Fruit fly (Drosophila melanogaster): ENCODE measurements around the gene pnt.
A peak's percentile ranks its signal among the peaks of the same experiment; 100 is the strongest.

Gene pnt

DNA sequence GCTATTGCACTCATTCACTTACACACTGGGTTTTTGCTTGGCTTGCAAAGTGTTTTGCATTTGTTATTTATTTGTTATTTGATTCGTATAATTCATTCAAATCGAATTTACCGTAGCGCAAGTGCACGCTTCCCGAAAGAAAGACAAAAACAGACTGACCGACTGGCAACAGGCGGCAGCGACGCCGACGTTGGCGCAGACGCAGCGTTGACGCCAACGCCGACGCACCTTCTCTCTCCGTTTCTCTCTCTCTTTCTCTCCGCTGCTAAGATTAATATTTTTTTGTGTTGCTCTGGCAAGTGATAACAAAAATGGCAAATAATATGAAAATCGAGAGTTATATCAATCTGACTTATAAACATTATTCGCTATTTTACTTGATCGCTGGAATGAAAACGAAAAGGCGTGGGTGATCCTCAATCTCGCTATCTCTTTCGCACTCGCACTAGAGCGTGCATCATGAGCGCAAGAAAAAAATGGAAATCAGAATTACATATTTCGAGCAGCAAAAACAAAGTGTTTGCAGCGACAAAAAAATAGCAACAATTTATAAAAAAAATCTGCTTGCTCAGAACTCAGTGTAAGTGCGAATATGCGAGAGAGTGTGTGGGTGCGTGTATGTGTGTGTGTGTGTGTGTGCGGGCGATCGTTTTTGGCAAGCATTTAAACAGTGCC is at the start of gene pnt:
Gene pnt, minus strand, starts transcription at position 161 of the 675 bp plus-strand sequence.
- TF ChIP-seq CG11762 (GFP tag; optimal IDR thresholded peaks at IDR 0.05; ENCODE audit: insufficient read depth) (no peak), CG8119 (GFP tag; IDR thresholded peaks at IDR 0.05) (no peak), Met (GFP tag; optimal IDR thresholded peaks at IDR 0.05) (no peak), CG32006 (GFP tag; optimal IDR thresholded peaks at IDR 0.05) (no peak), Eip78C (GFP tag) (peak; percentile 58), fd85E (GFP tag; optimal IDR thresholded peaks at IDR 0.05) (no peak), CG34406 (GFP tag; optimal IDR thresholded peaks at IDR 0.05) (no peak), topi (GFP tag; optimal IDR thresholded peaks at IDR 0.05) (no peak), CG1621 (tag; optimal IDR thresholded peaks at IDR 0.05) (no peak), CG9139 (GFP tag; optimal IDR thresholded peaks at IDR 0.05) (no peak), achi (GFP tag; optimal IDR thresholded peaks at IDR 0.05) (no peak), CG10669 (GFP tag; optimal IDR thresholded peaks at IDR 0.05) (no peak), Hr38 (GFP tag; optimal IDR thresholded peaks at IDR 0.05) (no peak), CG6276 (GFP tag; optimal IDR thresholded peaks at IDR 0.05) (peak; percentile 28), Blimp-1 (GFP tag; optimal IDR thresholded peaks at IDR 0.05) (peak; percentile 15), CG6163 (GFP tag; IDR thresholded peaks at IDR 0.05) (peak; percentile 20; the same call in 2 of the 3 replicates), net (GFP tag; optimal IDR thresholded peaks at IDR 0.05) (no peak), Lpt (GFP tag; optimal IDR thresholded peaks at IDR 0.05) (no peak), CG11902 (GFP tag; optimal IDR thresholded peaks at IDR 0.05) (no peak), CG8632 (GFP tag; optimal IDR thresholded peaks at IDR 0.05) (no peak), Sox14 (GFP tag; optimal IDR thresholded peaks at IDR 0.05) (no peak), CG11294 (GFP tag; IDR thresholded peaks at IDR 0.05) (no peak), Eip93F (GFP tag; optimal IDR thresholded peaks at IDR 0.05) (no peak), CG15336 (GFP tag; IDR thresholded peaks at IDR 0.05) (0 out of 2 replicates have a peak, but pooled peaks have one; percentile 13), Eip75B (GFP tag; optimal IDR thresholded peaks at IDR 0.05) (no peak), CG31627 (GFP tag; optimal IDR thresholded peaks at IDR 0.05) (no peak), eg (GFP tag; IDR thresholded peaks at IDR 0.05) (no peak; the same call in 2 of the 3 replicates), svp (GFP tag) (peak; percentile 65), Gug (GFP tag; IDR thresholded peaks at IDR 0.05) (no peak), CG3919 (GFP tag; optimal IDR thresholded peaks at IDR 0.05) (no peak), dac (GFP tag; optimal IDR thresholded peaks at IDR 0.05) (no peak), acj6 (GFP tag; optimal IDR thresholded peaks at IDR 0.05) (no peak), CG8319 (GFP tag; optimal IDR thresholded peaks at IDR 0.05) (no peak), pdm3 (GFP tag; optimal IDR thresholded peaks at IDR 0.05) (no peak), CG7368 (GFP tag; optimal IDR thresholded peaks at IDR 0.05) (no peak), CG16779 (tag; optimal IDR thresholded peaks at IDR 0.05) (peak; percentile 34), OdsH (GFP tag; optimal IDR thresholded peaks at IDR 0.05) (no peak), CG6808 (GFP tag; optimal IDR thresholded peaks at IDR 0.05) (no peak), spab (GFP tag; optimal IDR thresholded peaks at IDR 0.05) (no peak), Hr4 (GFP tag; optimal IDR thresholded peaks at IDR 0.05) (no peak), lz (GFP tag; optimal IDR thresholded peaks at IDR 0.05) (no peak), vri (GFP tag; optimal IDR thresholded peaks at IDR 0.05) (no peak)

DNA sequence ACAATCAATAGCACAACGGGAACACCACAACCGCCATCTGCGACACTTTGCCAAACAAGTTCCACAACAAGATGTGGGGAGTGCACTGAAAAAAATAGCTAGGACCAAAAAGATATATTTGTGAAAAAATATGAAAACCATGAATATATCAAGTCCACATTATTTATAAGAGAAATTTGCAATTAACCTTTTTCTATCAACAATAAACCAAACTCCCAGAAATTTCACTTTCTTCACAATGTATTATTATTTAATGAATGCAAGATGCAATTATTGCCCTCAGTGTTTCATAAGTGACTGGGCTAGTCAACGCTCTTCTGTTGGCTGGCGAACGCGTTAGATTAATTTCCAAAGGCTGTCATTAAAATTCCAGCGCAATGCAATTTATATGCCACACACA is 49.8 kb upstream of the pnt start:
- peak; percentile 43 for TF ChIP-seq CG3919 (GFP tag; optimal IDR thresholded peaks at IDR 0.05)
- TF ChIP-seq CG6163 (GFP tag; IDR thresholded peaks at IDR 0.05), result peak; percentile 69; the same call in 2 of the 3 replicates
- no peak for TF ChIP-seq CG34406 (GFP tag; optimal IDR thresholded peaks at IDR 0.05)
- no peak for TF ChIP-seq CG6808 (GFP tag; optimal IDR thresholded peaks at IDR 0.05)
- no peak for TF ChIP-seq CG16779 (tag; optimal IDR thresholded peaks at IDR 0.05)
- no peak for TF ChIP-seq ss (GFP tag; optimal IDR thresholded peaks at IDR 0.05)
- no peak for TF ChIP-seq CG6792 (GFP tag; optimal IDR thresholded peaks at IDR 0.05)
- no peak for TF ChIP-seq CG9139 (GFP tag; optimal IDR thresholded peaks at IDR 0.05)
- TF ChIP-seq CG3032 (tag; optimal IDR thresholded peaks at IDR 0.05), result no peak
- peak; percentile 82 for TF ChIP-seq Eip78C (GFP tag)
- no peak for TF ChIP-seq CG31627 (GFP tag; optimal IDR thresholded peaks at IDR 0.05)
- no peak for TF ChIP-seq cyc (GFP tag; optimal IDR thresholded peaks at IDR 0.05)
- TF ChIP-seq Hr38 (GFP tag; optimal IDR thresholded peaks at IDR 0.05), result no peak
- TF ChIP-seq dsx (GFP tag; optimal IDR thresholded peaks at IDR 0.05; ENCODE audit: poor library complexity, severe bottlenecking), result no peak
- peak; percentile 3 for TF ChIP-seq acj6 (GFP tag; optimal IDR thresholded peaks at IDR 0.05)
- TF ChIP-seq OdsH (GFP tag; optimal IDR thresholded peaks at IDR 0.05), result peak; percentile 49
- TF ChIP-seq dac (GFP tag; optimal IDR thresholded peaks at IDR 0.05), result peak; percentile 61
- TF ChIP-seq Sox102F (GFP tag; optimal IDR thresholded peaks at IDR 0.05), result no peak
- no peak for TF ChIP-seq fd85E (GFP tag; optimal IDR thresholded peaks at IDR 0.05)
- TF ChIP-seq Ets96B (tag; optimal IDR thresholded peaks at IDR 0.05), result no peak
- TF ChIP-seq topi (GFP tag; optimal IDR thresholded peaks at IDR 0.05), result no peak
- TF ChIP-seq CG15336 (GFP tag; IDR thresholded peaks at IDR 0.05), result peak; percentile 87
- TF ChIP-seq eg (GFP tag; IDR thresholded peaks at IDR 0.05), result peak; percentile 80
- peak; percentile 40 for TF ChIP-seq net (GFP tag; optimal IDR thresholded peaks at IDR 0.05)

Data from whole organism, prepupa.